Worm (Caenorhabditis elegans): Measurements from ENCODE around the gene C05B5.5.

The C05B5.5 gene

ce11 chrIII:9984604-9985003, 16.6 kb upstream of the C05B5.5 start:
- TF ChIP-seq nhr-21 (tag; optimal IDR thresholded peaks at IDR 0.05) (no peak), peb-1 (tag; optimal IDR thresholded peaks at IDR 0.05) (no peak), F13H6.1 (tag; optimal IDR thresholded peaks at IDR 0.05) (no peak), crh-2 (tag; optimal IDR thresholded peaks at IDR 0.05) (no peak), nhr-25 (tag; optimal IDR thresholded peaks at IDR 0.05) (no peak), gmeb-1 (tag; optimal IDR thresholded peaks at IDR 0.05) (no peak), mdl-1 (tag; optimal IDR thresholded peaks at IDR 0.05) (no peak), nhr-129 (tag; optimal IDR thresholded peaks at IDR 0.05) (no peak), elt-1 (tag; optimal IDR thresholded peaks at IDR 0.05) (no peak)

- TF ChIP-seq ztf-1 (GFP tag; conservative IDR thresholded peaks at IDR 0.05) (no peak), unc-55 (GFP tag; optimal IDR thresholded peaks at IDR 0.05) (peak; percentile 95), mab-5 (tag; optimal IDR thresholded peaks at IDR 0.05) (peak; percentile 74)
Observed at ce11 chrIII:9985542-9985941, 15.6 kb upstream of the C05B5.5 start.

- TF ChIP-seq nhr-129 (tag; optimal IDR thresholded peaks at IDR 0.05) (peak; percentile 39), gmeb-1 (tag; optimal IDR thresholded peaks at IDR 0.05) (no peak)
Observed at ce11 chrIII:9986827-9987429, 14.2 kb upstream of the C05B5.5 start, which contains the start of gene C05B5.12. TSS of gene C05B5.12 (plus strand) at chrIII:9987379.

ce11 chrIII:9988352-9988751, 12.8 kb upstream of the C05B5.5 start, which contains the start of gene C05B5.1:
TSS of gene C05B5.1 (minus strand) at chrIII:9988452.
- TF ChIP-seq C34F6.9 (tag; optimal IDR thresholded peaks at IDR 0.05) = no peak
- TF ChIP-seq nhr-6 (tag; optimal IDR thresholded peaks at IDR 0.05) = no peak
- no peak for TF ChIP-seq lsy-2 (tag; optimal IDR thresholded peaks at IDR 0.05)
- TF ChIP-seq nhr-21 (tag; optimal IDR thresholded peaks at IDR 0.05) = no peak
- TF ChIP-seq sma-3 (GFP tag; optimal IDR thresholded peaks at IDR 0.05) = no peak
- no peak for TF ChIP-seq lin-11 (tag; optimal IDR thresholded peaks at IDR 0.05)
- no peak for TF ChIP-seq nhr-129 (tag; optimal IDR thresholded peaks at IDR 0.05)
- TF ChIP-seq fos-1 (tag; optimal IDR thresholded peaks at IDR 0.05) = no peak
- no peak for TF ChIP-seq ztf-11 (tag; optimal IDR thresholded peaks at IDR 0.05)

ce11 chrIII:9991324-9991723, 9.8 kb upstream of the C05B5.5 start:
- TF ChIP-seq skn-1 (tag; optimal IDR thresholded peaks at IDR 0.05) (no peak), zag-1 (tag; optimal IDR thresholded peaks at IDR 0.05) (no peak), fos-1 (tag; optimal IDR thresholded peaks at IDR 0.05) (no peak), sem-4 (tag; optimal IDR thresholded peaks at IDR 0.05) (no peak), ceh-82 (tag; optimal IDR thresholded peaks at IDR 0.05) (no peak), nhr-77 (tag; optimal IDR thresholded peaks at IDR 0.05) (no peak), mab-5 (tag; optimal IDR thresholded peaks at IDR 0.05) (no peak), dmd-4 (tag; optimal IDR thresholded peaks at IDR 0.05) (no peak), nhr-23 (tag; optimal IDR thresholded peaks at IDR 0.05) (peak; percentile 58), nhr-237 (tag; optimal IDR thresholded peaks at IDR 0.05) (no peak), nhr-10 (tag; optimal IDR thresholded peaks at IDR 0.05) (no peak), mbf-1 (tag; optimal IDR thresholded peaks at IDR 0.05) (no peak), ztf-11 (tag; optimal IDR thresholded peaks at IDR 0.05) (no peak), lin-13 (GFP tag; optimal IDR thresholded peaks at IDR 0.05) (no peak), ztf-4 (tag; optimal IDR thresholded peaks at IDR 0.05) (no peak), mdl-1 (tag; optimal IDR thresholded peaks at IDR 0.05) (no peak), crh-2 (tag; optimal IDR thresholded peaks at IDR 0.05) (no peak), nhr-12 (tag; optimal IDR thresholded peaks at IDR 0.05) (no peak), nhr-11 (tag; optimal IDR thresholded peaks at IDR 0.05) (no peak), lsy-2 (tag; optimal IDR thresholded peaks at IDR 0.05) (no peak), ama-1 (optimal IDR thresholded peaks at IDR 0.05) (no peak), lin-39 (tag; optimal IDR thresholded peaks at IDR 0.05) (no peak), C34F6.9 (tag; optimal IDR thresholded peaks at IDR 0.05) (no peak), unc-62 (GFP tag; optimal IDR thresholded peaks at IDR 0.05) (no peak), nhr-25 (tag; optimal IDR thresholded peaks at IDR 0.05) (peak; percentile 11), nhr-21 (tag; optimal IDR thresholded peaks at IDR 0.05) (no peak), egl-27 (tag; optimal IDR thresholded peaks at IDR 0.05) (no peak), elt-1 (tag; optimal IDR thresholded peaks at IDR 0.05) (peak; percentile 66), Y55F3AM.14 (GFP tag; optimal IDR thresholded peaks at IDR 0.05) (no peak), ceh-16 (tag; optimal IDR thresholded peaks at IDR 0.05) (peak; percentile 75), ztf-1 (GFP tag; conservative IDR thresholded peaks at IDR 0.05) (no peak), blmp-1 (tag; optimal IDR thresholded peaks at IDR 0.05; ENCODE audit: insufficient read depth) (peak; percentile 46), R02D3.7 (tag; optimal IDR thresholded peaks at IDR 0.05) (no peak), sma-9 (GFP tag; optimal IDR thresholded peaks at IDR 0.05) (no peak), sma-9 (tag; optimal IDR thresholded peaks at IDR 0.05) (no peak), gmeb-1 (tag; optimal IDR thresholded peaks at IDR 0.05) (no peak), peb-1 (tag; optimal IDR thresholded peaks at IDR 0.05) (no peak)

Data from whole organism, L2 larva.